Worm (Caenorhabditis elegans) whole organism, L4 larva: ENCODE data around the gene elo-8.

ENCODE experiments used
- D1046.2 ChIP-seq: fragments of 200-800 bp; sonication (Bioruptor generic); IDR thresholded peaks from 2 replicates; pipeline ENCODE4 v1.3.6; 2022; ENCODE audit warnings: missing genetic modification characterization, missing compliant biosample characterization
- F49E8.2 ChIP-seq: sonication (generic microtip); optimal IDR thresholded peaks from 2 replicates; lab custom pipeline; 2016; ENCODE audit warnings: missing compliant biosample characterization, mild to moderate bottlenecking, missing genetic modification characterization, borderline replicate concordance
- R02D3.7 ChIP-seq: fragments of 150-350 bp; sonication (generic microtip); optimal IDR thresholded peaks from 3 replicates; lab custom pipeline; 2014; ENCODE audit warnings: missing biosample characterization, missing genetic modification characterization
- Y105C5A.15 ChIP-seq: fragments of 200-800 bp; sonication (Bioruptor generic); IDR thresholded peaks from 2 replicates; pipeline ENCODE4 v1.3.6; 2022; ENCODE audit warnings: missing genetic modification characterization, missing compliant biosample characterization
- Y5F2A.4 ChIP-seq: fragments of 200-800 bp; sonication (Bioruptor generic); optimal IDR thresholded peaks from 2 replicates; lab custom pipeline; 2018; ENCODE audit warnings: mild to moderate bottlenecking, missing genetic modification characterization, missing compliant biosample characterization
- Y75B8A.6 ChIP-seq: fragments of 200-800 bp; sonication (Bioruptor generic); IDR thresholded peaks from 2 replicates; pipeline ENCODE4 v1.3.6; 2022; ENCODE audit warnings: missing genetic modification reagents, missing genetic modification characterization, missing compliant biosample characterization
- ZK546.5 ChIP-seq, 2 experiments: sonication (generic microtip); optimal IDR thresholded peaks; 2 replicates each; lab custom pipeline; 2017; ENCODE audit warnings: missing biosample characterization in 2 of 2, missing genetic modification characterization in 2 of 2
- aha-1 ChIP-seq: fragments of 150-350 bp; peaks from one replicate; lab custom pipeline; 2014; ENCODE audit warnings: missing biosample characterization, missing genetic modification characterization
- ama-1 ChIP-seq: fragments of 150-350 bp; optimal IDR thresholded peaks from 2 replicates; lab custom pipeline; 2014; ENCODE audit warnings: inconsistent platforms, mixed read lengths
- ceh-20 ChIP-seq: fragments of 200-800 bp; sonication (Bioruptor generic); IDR thresholded peaks from 2 replicates; pipeline ENCODE4 v1.3.6; 2022; ENCODE audit warnings: missing genetic modification reagents, missing genetic modification characterization, missing compliant biosample characterization
- ceh-32 ChIP-seq: sonication (generic microtip); optimal IDR thresholded peaks from 2 replicates; lab custom pipeline; 2016; ENCODE audit warnings: mild to moderate bottlenecking, missing genetic modification characterization, missing compliant biosample characterization; ENCODE audit not compliant: poor library complexity
- ceh-44 ChIP-seq: fragments of 200-800 bp; sonication (Bioruptor generic); IDR thresholded peaks from 2 replicates; pipeline ENCODE4 v1.3.6; 2022; ENCODE audit warnings: missing genetic modification reagents, missing genetic modification characterization, missing compliant biosample characterization
- ceh-62 ChIP-seq: sonication (generic microtip); optimal IDR thresholded peaks from 2 replicates; lab custom pipeline; 2017; ENCODE audit warnings: missing biosample characterization, missing genetic modification characterization
- ceh-82 ChIP-seq: sonication (generic microtip); optimal IDR thresholded peaks from 2 replicates; lab custom pipeline; 2017; ENCODE audit warnings: missing biosample characterization, missing genetic modification characterization
- daf-16 ChIP-seq, 3 experiments: sonication (generic microtip); optimal IDR thresholded peaks; 2 replicates each; lab custom pipeline; 2016 to 2017; ENCODE audit warnings: missing genetic modification characterization in 3 of 3, missing genetic modification reagents in 3 of 3, mild to moderate bottlenecking in 2 of 3, missing compliant biosample characterization in 2 of 3, missing biosample characterization in 1 of 3, moderate library complexity in 1 of 3
- daf-19 ChIP-seq: fragments of 200-800 bp; sonication (Bioruptor generic); conservative IDR thresholded peaks from 2 replicates; pipeline ENCODE4 v1.3.6; 2022; ENCODE audit warnings: missing genetic modification characterization, missing compliant biosample characterization
- dmd-6 ChIP-seq: fragments of 200-800 bp; sonication (Bioruptor generic); IDR thresholded peaks from 2 replicates; pipeline ENCODE4 v1.3.6; 2022; ENCODE audit warnings: missing genetic modification reagents, missing genetic modification characterization, missing compliant biosample characterization
- dve-1 ChIP-seq: sonication (generic microtip); optimal IDR thresholded peaks from 2 replicates; lab custom pipeline; 2017; ENCODE audit warnings: antibody characterized with exemption, mild to moderate bottlenecking, missing genetic modification characterization, missing compliant biosample characterization; ENCODE audit not compliant: insufficient read depth
- egl-27 ChIP-seq: sonication (generic microtip); optimal IDR thresholded peaks from 3 replicates; lab custom pipeline; 2017; ENCODE audit warnings: missing biosample characterization, missing genetic modification reagents, missing genetic modification characterization
- hif-1 ChIP-seq, 2 experiments: sonication (generic microtip); optimal IDR thresholded peaks; 2 replicates each; lab custom pipeline; 2016 to 2017; ENCODE audit warnings: missing compliant biosample characterization in 2 of 2, missing genetic modification characterization in 2 of 2, missing genetic modification reagents in 2 of 2, missing genotype in 2 of 2, mild to moderate bottlenecking in 1 of 2
- hlh-30 ChIP-seq: sonication (generic microtip); optimal IDR thresholded peaks from 2 replicates; lab custom pipeline; 2017; ENCODE audit warnings: antibody characterized with exemption, mild to moderate bottlenecking, missing genetic modification characterization, missing compliant biosample characterization; ENCODE audit not compliant: insufficient read depth
- lim-7 ChIP-seq: fragments of 200-800 bp; sonication (Bioruptor generic); IDR thresholded peaks from 2 replicates; pipeline ENCODE4 v1.3.6; 2022; ENCODE audit warnings: missing genetic modification characterization, missing compliant biosample characterization
- lin-15B ChIP-seq: fragments of 150-350 bp; sonication (generic microtip); optimal IDR thresholded peaks from 3 replicates; lab custom pipeline; 2014; ENCODE audit warnings: missing biosample characterization, missing genetic modification characterization
- lir-3 ChIP-seq: sonication (generic microtip); optimal IDR thresholded peaks from 2 replicates; lab custom pipeline; 2016; ENCODE audit warnings: mild to moderate bottlenecking, missing genetic modification characterization, missing compliant biosample characterization
- lsy-2 ChIP-seq, 2 experiments: fragments of 150-350 bp in 1 of 2; sonication (generic microtip) in 1 of 2; optimal IDR thresholded peaks; 2 replicates each; lab custom pipeline; 2014 to 2017; ENCODE audit warnings: missing biosample characterization in 2 of 2, missing genetic modification characterization in 2 of 2
- madf-5 ChIP-seq, 2 experiments: fragments of 200-800 bp; sonication (Bioruptor generic); IDR thresholded peaks; 2 replicates each; pipeline ENCODE4 v1.3.6; 2022; ENCODE audit warnings: missing compliant biosample characterization in 2 of 2, missing genetic modification characterization in 2 of 2
- mdl-1 ChIP-seq, 2 experiments: fragments of 150-350 bp in 1 of 2; sonication (generic microtip) in 1 of 2; optimal IDR thresholded peaks; 2 replicates each; lab custom pipeline; 2014 to 2017; ENCODE audit warnings: missing biosample characterization in 2 of 2, missing genetic modification characterization in 2 of 2
- mep-1 ChIP-seq: fragments of 150-350 bp; sonication (generic microtip); optimal IDR thresholded peaks from 3 replicates; lab custom pipeline; 2014; ENCODE audit warnings: missing biosample characterization, missing genetic modification characterization
- mxl-2 ChIP-seq: fragments of 200-800 bp; sonication (Bioruptor generic); conservative IDR thresholded peaks from 2 replicates; pipeline ENCODE4 v1.3.6; 2022; ENCODE audit warnings: missing genetic modification reagents, missing genetic modification characterization, missing compliant biosample characterization
- mxl-3 ChIP-seq: fragments of 200-800 bp; sonication (Bioruptor generic); optimal IDR thresholded peaks from 2 replicates; lab custom pipeline; 2018; ENCODE audit warnings: mild to moderate bottlenecking, missing genetic modification characterization, missing compliant biosample characterization
- nhr-10 ChIP-seq: fragments of 150-350 bp; optimal IDR thresholded peaks from 2 replicates; lab custom pipeline; 2014; ENCODE audit warnings: missing biosample characterization, missing genetic modification characterization
- nhr-102 ChIP-seq: sonication (generic microtip); optimal IDR thresholded peaks from 2 replicates; lab custom pipeline; 2016; ENCODE audit warnings: mild to moderate bottlenecking, missing genetic modification characterization, moderate library complexity, missing compliant biosample characterization
- nhr-11 ChIP-seq: fragments of 150-350 bp; optimal IDR thresholded peaks from 2 replicates; lab custom pipeline; 2014; ENCODE audit warnings: missing biosample characterization, missing genetic modification characterization
- nhr-237 ChIP-seq: sonication (generic microtip); optimal IDR thresholded peaks from 2 replicates; lab custom pipeline; 2017; ENCODE audit warnings: missing biosample characterization, missing genetic modification characterization
- nhr-28 ChIP-seq: fragments of 150-350 bp; optimal IDR thresholded peaks from 2 replicates; lab custom pipeline; 2014; ENCODE audit warnings: missing biosample characterization, missing genetic modification characterization
- nhr-76 ChIP-seq: fragments of 150-350 bp; optimal IDR thresholded peaks from 2 replicates; lab custom pipeline; 2014; ENCODE audit warnings: missing biosample characterization, missing genetic modification characterization
- php-3 ChIP-seq: fragments of 200-800 bp; sonication (Bioruptor generic); IDR thresholded peaks from 2 replicates; pipeline ENCODE4 v1.3.6; 2022; ENCODE audit warnings: missing genetic modification reagents, missing genetic modification characterization, missing compliant biosample characterization
- pqm-1 ChIP-seq: sonication (generic microtip); optimal IDR thresholded peaks from 2 replicates; lab custom pipeline; 2017; ENCODE audit warnings: missing biosample characterization, missing genetic modification characterization
- saeg-2 ChIP-seq: fragments of 200-800 bp; sonication (Bioruptor generic); IDR thresholded peaks from 2 replicates; pipeline ENCODE4 v1.3.6; 2022; ENCODE audit warnings: missing genetic modification reagents, missing genetic modification characterization, missing compliant biosample characterization
- sdz-12 ChIP-seq: fragments of 200-800 bp; sonication (Bioruptor generic); optimal IDR thresholded peaks from 2 replicates; lab custom pipeline; 2018; ENCODE audit warnings: mild to moderate bottlenecking, missing genetic modification characterization, missing compliant biosample characterization
- skn-1 ChIP-seq: fragments of 150-350 bp; optimal IDR thresholded peaks from 2 replicates; lab custom pipeline; 2014; ENCODE audit warnings: missing biosample characterization, missing genetic modification characterization
- snpc-1.2 ChIP-seq: fragments of 200-800 bp; sonication (Bioruptor generic); IDR thresholded peaks from 2 replicates; pipeline ENCODE4 v1.3.6; 2022; ENCODE audit warnings: missing genetic modification reagents, missing genetic modification characterization, missing compliant biosample characterization
- spr-1 ChIP-seq: sonication (generic microtip); optimal IDR thresholded peaks from 2 replicates; lab custom pipeline; 2016; ENCODE audit warnings: mild to moderate bottlenecking, missing genetic modification characterization, missing compliant biosample characterization
- tag-97 ChIP-seq: fragments of 200-800 bp; sonication (Bioruptor generic); IDR thresholded peaks from 2 replicates; pipeline ENCODE4 v1.3.6; 2022; ENCODE audit warnings: missing genetic modification characterization, missing compliant biosample characterization
- unc-130 ChIP-seq: sonication (generic microtip); optimal IDR thresholded peaks from 2 replicates; lab custom pipeline; 2016; ENCODE audit warnings: missing genetic modification reagents, missing genetic modification characterization, missing compliant biosample characterization
- unc-62 ChIP-seq, 3 experiments: fragments of 150-350 bp in 1 of 3; sonication (generic microtip); optimal IDR thresholded peaks in 2 of 3; peaks in 1 of 3; 1 replicate in 1 of 3; 2 replicates in 2 of 3; lab custom pipeline; 2014 to 2017; ENCODE audit warnings: missing biosample characterization in 3 of 3, missing genetic modification characterization in 3 of 3, missing genetic modification reagents in 3 of 3, missing genotype in 1 of 3
- vab-7 ChIP-seq: fragments of 200-800 bp; sonication (Bioruptor generic); IDR thresholded peaks from 2 replicates; pipeline ENCODE4 v1.3.6; 2022; ENCODE audit warnings: missing genetic modification reagents, missing genetic modification characterization, missing compliant biosample characterization
- zip-11 ChIP-seq: fragments of 200-800 bp; sonication (Bioruptor generic); IDR thresholded peaks from 2 replicates; pipeline ENCODE4 v1.3.6; 2022; ENCODE audit warnings: missing genetic modification characterization, missing compliant biosample characterization
- zip-2 ChIP-seq: fragments of 150-350 bp; optimal IDR thresholded peaks from 2 replicates; lab custom pipeline; 2014; ENCODE audit warnings: missing biosample characterization, missing genetic modification characterization
- ztf-7 ChIP-seq: fragments of 150-350 bp; optimal IDR thresholded peaks from 2 replicates; lab custom pipeline; 2014; ENCODE audit warnings: missing biosample characterization, missing genetic modification characterization

elo-8 gene

ce11 chrIII:11243421-11243820 is 11.6 kb upstream of the elo-8 start (continued):
- TF ChIP-seq pqm-1 (tag; lab: Kevin White, UChicago) (peak; percentile 35), nhr-237 (tag; lab: Kevin White, UChicago) (no peak), tag-97 (GFP tag; lab: Robert Waterston, UW) (no peak), lin-15B (no peak), ceh-82 (tag; lab: Kevin White, UChicago) (no peak), unc-130 (GFP tag; lab: Kevin White, UChicago) (no peak), skn-1 (no peak), mxl-2 (GFP tag; lab: Robert Waterston, UW) (no peak), Y75B8A.6 (GFP tag; lab: Robert Waterston, UW) (no peak), spr-1 (tag; lab: Kevin White, UChicago) (peak; percentile 57), D1046.2 (GFP tag; lab: Robert Waterston, UW) (no peak), lir-3 (no peak), vab-7 (GFP tag; lab: Robert Waterston, UW) (no peak), mdl-1 (tag; optimal IDR thresholded peaks at IDR 0.05; lab: Kevin White, UChicago) (peak in 1 of 2 experiments; percentile 80), lsy-2 (tag; optimal IDR thresholded peaks at IDR 0.05; lab: Kevin White, UChicago) (peak; percentile 30 to 74), ceh-44 (GFP tag; lab: Robert Waterston, UW) (no peak), saeg-2 (GFP tag; lab: Robert Waterston, UW) (no peak), hif-1 (tag; optimal IDR thresholded peaks at IDR 0.05; lab: Kevin White, UChicago) (peak in 1 of 2 experiments; percentile 49), ZK546.5 (tag; optimal IDR thresholded peaks at IDR 0.05; lab: Kevin White, UChicago) (no peak), ceh-32 (no peak), nhr-11 (tag; lab: Kevin White, UChicago) (peak; percentile 14), php-3 (GFP tag; lab: Robert Waterston, UW) (no peak), lim-7 (GFP tag; lab: Robert Waterston, UW) (no peak), Y105C5A.15 (GFP tag; lab: Robert Waterston, UW) (no peak), nhr-76 (no peak), sdz-12 (GFP tag; lab: Kevin White, UChicago) (no peak), F49E8.2 (tag; lab: Kevin White, UChicago) (no peak), R02D3.7 (tag; lab: Kevin White, UChicago) (no peak), madf-5 (GFP tag; IDR thresholded peaks at IDR 0.05; lab: Robert Waterston, UW) (no peak), dve-1 (tag; lab: Kevin White, UChicago) (peak; percentile 94), mep-1 (tag; lab: Kevin White, UChicago) (peak; percentile 91), zip-11 (GFP tag; lab: Robert Waterston, UW) (no peak), hlh-30 (peak; percentile 87), snpc-1.2 (no peak)

ce11 chrIII:11241583-11242187 is 9.8 kb upstream of the elo-8 start:
- no peak for TF ChIP-seq nhr-102 (tag; lab: Kevin White, UChicago)
- no peak for TF ChIP-seq daf-19
- no peak for TF ChIP-seq ama-1 (lab: Kevin White, UChicago)
- TF ChIP-seq Y5F2A.4 (GFP tag; lab: Kevin White, UChicago) = no peak
- TF ChIP-seq ztf-7 (tag; lab: Kevin White, UChicago) = no peak
- no peak for TF ChIP-seq ceh-62 (tag; lab: Kevin White, UChicago)
- TF ChIP-seq egl-27 (tag; lab: Kevin White, UChicago) = no peak
- peak; percentile 96 for TF ChIP-seq nhr-28
- no peak for TF ChIP-seq lin-15B
- no peak for TF ChIP-seq saeg-2 (GFP tag; lab: Robert Waterston, UW)
- TF ChIP-seq mdl-1 (tag; optimal IDR thresholded peaks at IDR 0.05; lab: Kevin White, UChicago) = no peak
- no peak for TF ChIP-seq spr-1 (tag; lab: Kevin White, UChicago)
- TF ChIP-seq mxl-3 (GFP tag; lab: Kevin White, UChicago) = no peak
- TF ChIP-seq nhr-10 (tag; lab: Kevin White, UChicago) = no peak
- peak; percentile 38; the same call in 1 of the 2 replicates for TF ChIP-seq dmd-6 (GFP tag; lab: Robert Waterston, UW)
- TF ChIP-seq unc-62 (GFP tag; optimal IDR thresholded peaks at IDR 0.05 in 1 of 2; lab: Kevin White, UChicago) = peak in 1 of 2 experiments; percentile 54
- no peak for TF ChIP-seq unc-62 (tag; optimal IDR thresholded peaks at IDR 0.05; lab: Kevin White, UChicago)
- TF ChIP-seq daf-16 (GFP tag; optimal IDR thresholded peaks at IDR 0.05; lab: Kevin White, UChicago) = no peak
- TF ChIP-seq daf-16 (tag; optimal IDR thresholded peaks at IDR 0.05; lab: Kevin White, UChicago) = peak; percentile 21
- no peak for TF ChIP-seq ceh-20 (GFP tag; lab: Robert Waterston, UW)
- no peak for TF ChIP-seq zip-2 (tag; lab: Kevin White, UChicago)
- TF ChIP-seq ceh-32 = no peak
- TF ChIP-seq aha-1 = peak; percentile 69
